Fruit fly (Drosophila melanogaster): Measurements from ENCODE around the gene CG11756.

Gene CG11756

dm6 chrX:11367783-11368509 is 20.0 kb downstream of the CG11756 start, which contains the start of the genes hop and Tim8 (continued):
- TF ChIP-seq scrt (GFP tag; optimal IDR thresholded peaks at IDR 0.05) (no peak), emc (GFP tag; optimal IDR thresholded peaks at IDR 0.05) (no peak), chinmo (GFP tag; IDR thresholded peaks at IDR 0.05; ENCODE audit: partially characterized antibody) (peak; percentile 95), shn (GFP tag; optimal IDR thresholded peaks at IDR 0.05) (no peak), pros (GFP tag; optimal IDR thresholded peaks at IDR 0.05) (no peak), CG12104 (GFP tag; optimal IDR thresholded peaks at IDR 0.05) (no peak), unpg (GFP tag; optimal IDR thresholded peaks at IDR 0.05) (no peak), nerfin-2 (GFP tag; IDR thresholded peaks at IDR 0.05; ENCODE audit: partially characterized antibody) (peak; percentile 93), CG4404 (GFP tag; IDR thresholded peaks at IDR 0.05) (no peak), Xrp1 (GFP tag; IDR thresholded peaks at IDR 0.05) (no peak), nom (GFP tag; optimal IDR thresholded peaks at IDR 0.05) (no peak), pfk (GFP tag; optimal IDR thresholded peaks at IDR 0.05) (no peak), ERR (GFP tag; optimal IDR thresholded peaks at IDR 0.05) (no peak), sc (optimal IDR thresholded peaks at IDR 0.05) (no peak), sc (GFP tag; optimal IDR thresholded peaks at IDR 0.05) (no peak), Fer1 (GFP tag; optimal IDR thresholded peaks at IDR 0.05) (no peak), CG3838 (GFP tag; optimal IDR thresholded peaks at IDR 0.05) (no peak), CG12744 (GFP tag; optimal IDR thresholded peaks at IDR 0.05) (no peak), jing (GFP tag; optimal IDR thresholded peaks at IDR 0.05) (no peak), CG7745 (tag; optimal IDR thresholded peaks at IDR 0.05) (no peak), Dref (GFP tag; IDR thresholded peaks at IDR 0.05) (peak; percentile 94), CG2116 (GFP tag; optimal IDR thresholded peaks at IDR 0.05) (peak; percentile 74), dmrt99B (tag; optimal IDR thresholded peaks at IDR 0.05) (no peak), CG18011 (GFP tag; optimal IDR thresholded peaks at IDR 0.05) (no peak), CG9437 (GFP tag; optimal IDR thresholded peaks at IDR 0.05) (no peak), dmrt11E (tag; optimal IDR thresholded peaks at IDR 0.05) (no peak), Max (GFP tag; optimal IDR thresholded peaks at IDR 0.05) (no peak), CG2120 (GFP tag; optimal IDR thresholded peaks at IDR 0.05) (no peak), CG16813 (GFP tag; IDR thresholded peaks at IDR 0.05; ENCODE audit: partially characterized antibody) (peak; percentile 95), CG12391 (tag; optimal IDR thresholded peaks at IDR 0.05) (peak; percentile 10), HLHmδ (GFP tag; optimal IDR thresholded peaks at IDR 0.05) (no peak), repo (GFP tag; optimal IDR thresholded peaks at IDR 0.05) (no peak), gfzf (GFP tag; optimal IDR thresholded peaks at IDR 0.05) (peak; percentile 33), Ets65A (GFP tag) (peak; percentile 59), NK7.1 (GFP tag; optimal IDR thresholded peaks at IDR 0.05) (no peak), gcm (GFP tag; optimal IDR thresholded peaks at IDR 0.05) (no peak), Dip3 (GFP tag; optimal IDR thresholded peaks at IDR 0.05) (no peak), z (GFP tag; IDR thresholded peaks at IDR 0.05) (no peak), Doc2 (GFP tag; IDR thresholded peaks at IDR 0.05) (no peak), CkIIα-i1 (GFP tag; IDR thresholded peaks at IDR 0.05) (no peak), Doc3 (GFP tag; IDR thresholded peaks at IDR 0.05; ENCODE audit: partially characterized antibody) (peak; percentile 66; the same call in 2 of the 3 replicates), Sry-δ (GFP tag; optimal IDR thresholded peaks at IDR 0.05) (peak; percentile 77), fd96Cb (tag; optimal IDR thresholded peaks at IDR 0.05) (no peak), CG11398 (GFP tag; optimal IDR thresholded peaks at IDR 0.05) (no peak), CG18764 (GFP tag; optimal IDR thresholded peaks at IDR 0.05) (no peak), odd (GFP tag; optimal IDR thresholded peaks at IDR 0.05) (no peak), danr (GFP tag; IDR thresholded peaks at IDR 0.05) (no peak), Mes4 (GFP tag; optimal IDR thresholded peaks at IDR 0.05) (no peak), CG8944 (GFP tag; optimal IDR thresholded peaks at IDR 0.05) (no peak), lmd (GFP tag; IDR thresholded peaks at IDR 0.05) (no peak)
